Worm (Caenorhabditis elegans): ENCODE results near the gene M199.9.

- no peak for TF ChIP-seq pha-4 (tag; optimal IDR thresholded peaks at IDR 0.05)
- TF ChIP-seq ama-1 (optimal IDR thresholded peaks at IDR 0.05) = no peak
- TF ChIP-seq ama-1 (GFP tag; optimal IDR thresholded peaks at IDR 0.05) = no peak
- TF ChIP-seq sea-2 (GFP tag; IDR thresholded peaks at IDR 0.05) = no peak
These were observed 8.4 kb downstream of the M199.9 start for ce11 chrIV:15119268-15119667.

All from whole organism, young adult.